Worm (Caenorhabditis elegans) whole organism, L2 larva: Measurements from ENCODE around the gene C10G8.8.

Experiments
- aly-2 ChIP-seq: fragments of 150-350 bp; optimal IDR thresholded peaks from 2 replicates; lab custom pipeline; 2014; ENCODE audit warnings: missing biosample characterization, missing genetic modification characterization
- ama-1 ChIP-seq: fragments of 150-350 bp; optimal IDR thresholded peaks from 2 replicates; lab custom pipeline; 2018; ENCODE audit warnings: inconsistent platforms
- elt-3 ChIP-seq: sonication (generic microtip); optimal IDR thresholded peaks from 2 replicates; lab custom pipeline; 2017; ENCODE audit warnings: missing biosample characterization, missing genetic modification characterization
- nhr-11 ChIP-seq: fragments of 150-350 bp; optimal IDR thresholded peaks from 2 replicates; lab custom pipeline; 2014; ENCODE audit warnings: missing biosample characterization, missing genetic modification characterization
- nhr-237 ChIP-seq: fragments of 150-350 bp; optimal IDR thresholded peaks from 2 replicates; lab custom pipeline; 2014; ENCODE audit warnings: missing biosample characterization, missing genetic modification characterization
- nhr-25 ChIP-seq: fragments of 150-350 bp; sonication (generic microtip); optimal IDR thresholded peaks from 3 replicates; lab custom pipeline; 2014; ENCODE audit warnings: missing biosample characterization, missing genetic modification characterization
- snpc-4 ChIP-seq: fragments of 150-350 bp; optimal IDR thresholded peaks from 2 replicates; lab custom pipeline; 2014; ENCODE audit warnings: missing biosample characterization, missing genetic modification characterization
- unc-39 ChIP-seq: fragments of 150-350 bp; optimal IDR thresholded peaks from 2 replicates; lab custom pipeline; 2014; ENCODE audit warnings: missing biosample characterization, missing genetic modification characterization
- unc-62 ChIP-seq: fragments of 150-350 bp; optimal IDR thresholded peaks from 2 replicates; lab custom pipeline; 2014; ENCODE audit warnings: missing biosample characterization, missing genetic modification reagents, missing genetic modification characterization

DNA sequence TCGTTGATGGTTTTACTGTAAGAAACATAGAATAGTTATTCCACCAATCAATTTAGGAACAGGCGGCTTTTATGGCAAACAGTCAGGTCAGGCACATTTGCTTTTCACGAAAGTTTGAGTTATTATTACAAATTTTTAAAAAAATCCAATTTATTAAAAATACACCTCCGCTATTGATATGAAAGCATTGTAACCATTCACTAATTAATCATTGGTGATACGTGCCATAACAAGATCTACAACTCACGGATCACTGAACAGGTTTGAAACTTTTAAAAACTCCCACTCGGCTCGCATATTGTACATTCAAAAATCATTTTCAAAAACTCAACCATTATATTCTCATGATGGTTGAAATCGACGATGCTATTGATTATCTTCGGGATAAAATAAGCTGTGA lies 11.3 kb upstream of the C10G8.8 start, which contains the start of gene srg-27:
- TF ChIP-seq snpc-4 (tag; lab: Kevin White, UChicago): no peak
- TF ChIP-seq nhr-237 (tag; lab: Kevin White, UChicago): no peak
- TF ChIP-seq aly-2: no peak
- no peak for TF ChIP-seq elt-3 (tag; lab: Kevin White, UChicago)
- TF ChIP-seq unc-62 (GFP tag; lab: Kevin White, UChicago): no peak
- TF ChIP-seq nhr-25 (tag; lab: Kevin White, UChicago): no peak
- no peak for TF ChIP-seq ama-1 (lab: Kevin White, UChicago)
- no peak for TF ChIP-seq unc-39
- TF ChIP-seq nhr-11 (tag; lab: Kevin White, UChicago): no peak
